Worm (Caenorhabditis elegans) whole organism, midembryonic: ENCODE results near the gene R05A10.8.

Source experiments
- cog-1 ChIP-seq: sonication (generic microtip); optimal IDR thresholded peaks from 2 replicates; lab custom pipeline; 2016; ENCODE audit warnings: missing genetic modification characterization, missing compliant biosample characterization
- klf-2 ChIP-seq: fragments of 200-800 bp; sonication (Bioruptor generic); conservative IDR thresholded peaks from 2 replicates; pipeline ENCODE4 v1.3.6; 2022; ENCODE audit warnings: missing genetic modification reagents, missing genetic modification characterization, missing compliant biosample characterization
- ref-1 ChIP-seq: fragments of 200-800 bp; sonication (Bioruptor generic); conservative IDR thresholded peaks from 2 replicates; pipeline ENCODE4 v1.3.6; 2022; ENCODE audit warnings: missing genetic modification reagents, missing genetic modification characterization, missing compliant biosample characterization
- tab-1 ChIP-seq: fragments of 200-800 bp; sonication (Bioruptor generic); IDR thresholded peaks from 2 replicates; pipeline ENCODE4 v1.3.6; 2022; ENCODE audit warnings: missing genetic modification characterization, missing compliant biosample characterization

DNA sequence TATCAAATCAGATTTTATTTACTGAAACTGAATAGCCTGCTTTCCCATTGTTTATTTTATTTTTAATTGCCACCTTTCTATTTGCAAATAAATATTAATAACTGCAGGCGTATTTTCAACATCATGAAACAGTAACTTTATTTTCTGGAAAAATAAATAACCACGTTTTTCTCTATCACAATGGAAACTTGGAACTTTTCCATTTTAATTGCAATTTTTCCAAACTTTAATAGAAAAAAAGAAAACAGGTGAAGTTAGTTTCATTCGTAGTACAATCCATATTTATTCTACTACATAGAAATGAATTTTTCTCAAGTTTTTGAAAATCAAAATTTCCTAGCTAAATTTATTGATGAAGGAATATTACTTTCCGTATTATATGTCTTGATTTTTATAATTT, 28.9 kb downstream of the R05A10.8 start, which contains the start of gene srz-42:
- no peak for TF ChIP-seq ref-1
- TF ChIP-seq cog-1 (tag; lab: Kevin White, UChicago), result no peak
- no peak for TF ChIP-seq klf-2
- TF ChIP-seq tab-1 (GFP tag; lab: Robert Waterston, UW), result no peak
